Worm (Caenorhabditis elegans): ENCODE data around the gene col-99.

col-99 gene

DNA sequence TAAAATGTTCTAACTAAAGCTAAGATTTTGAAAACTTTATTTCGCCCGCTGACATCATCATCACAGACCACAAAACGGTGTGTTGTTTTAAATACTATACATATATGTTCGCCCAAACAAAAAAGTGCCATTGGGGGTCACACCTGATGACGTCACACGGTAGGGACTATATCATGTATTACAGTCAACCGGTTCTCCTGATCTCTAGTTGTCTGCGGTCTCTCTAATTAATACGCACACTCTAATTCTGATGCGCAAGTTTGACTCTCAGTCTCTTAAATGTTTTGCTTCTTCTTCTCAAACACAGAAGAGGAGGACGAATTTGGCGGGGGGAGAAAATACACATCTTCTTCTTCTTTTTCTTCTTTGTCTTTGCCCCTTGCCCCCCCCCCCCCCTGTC, 44.9 kb downstream of the col-99 start:
- peak; percentile 18 for TF ChIP-seq nhr-2 (tag; optimal IDR thresholded peaks at IDR 0.05)
- peak; percentile 45 for TF ChIP-seq zip-8 (tag; optimal IDR thresholded peaks at IDR 0.05)
- no peak for TF ChIP-seq M03D4.4 (tag; optimal IDR thresholded peaks at IDR 0.05)
- TF ChIP-seq nhr-12 (tag; optimal IDR thresholded peaks at IDR 0.05), result no peak

DNA sequence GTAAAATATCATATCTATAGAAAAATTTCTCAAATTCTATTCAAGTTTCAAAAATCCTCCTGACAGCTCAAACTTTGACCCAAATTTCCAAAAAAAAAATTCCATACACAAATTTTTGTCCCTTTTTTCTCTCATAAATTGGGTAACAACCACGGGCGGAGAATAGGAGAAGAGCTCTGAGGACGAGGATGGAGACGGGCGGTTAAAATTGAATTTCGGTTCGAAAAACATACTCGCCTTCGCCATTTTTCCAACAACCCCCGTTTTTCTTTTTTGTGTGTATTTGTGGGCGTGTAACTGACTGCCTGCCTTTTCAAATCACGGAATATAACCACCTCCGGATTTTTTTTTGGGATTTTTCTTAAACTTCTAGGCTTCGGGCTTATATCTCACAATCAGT, 50.0 kb downstream of the col-99 start:
- TF ChIP-seq mls-2 (tag; optimal IDR thresholded peaks at IDR 0.05), result no peak
- peak; percentile 63 for TF ChIP-seq ces-1 (GFP tag; optimal IDR thresholded peaks at IDR 0.05)

DNA sequence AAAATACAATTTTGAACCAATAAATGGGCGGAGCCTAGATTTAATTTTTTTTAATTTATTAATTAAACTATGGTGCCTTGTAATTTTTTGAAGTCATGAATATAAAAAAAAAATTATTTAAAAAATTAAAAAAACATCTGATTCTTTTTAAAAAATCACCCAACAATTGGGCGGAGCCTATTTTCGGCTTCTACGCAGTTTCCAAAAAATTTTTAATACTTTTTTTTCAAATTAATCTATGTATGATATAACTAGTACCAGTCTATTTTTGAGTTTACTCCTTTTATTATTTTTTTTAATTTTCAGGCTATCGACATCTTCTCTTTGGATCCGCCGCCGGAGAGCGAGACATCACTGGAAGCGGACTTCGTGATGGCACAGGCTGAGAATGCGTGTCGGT, 56.0 kb downstream of the col-99 start, which contains the start of gene tpa-1:
Gene tpa-1 (plus strand): TSS at position 301 of the 400 bp plus-strand sequence.
- TF ChIP-seq bed-3 (GFP tag; optimal IDR thresholded peaks at IDR 0.05), result no peak
- no peak for TF ChIP-seq sem-2 (GFP tag; optimal IDR thresholded peaks at IDR 0.05)
- TF ChIP-seq unc-120 (tag; optimal IDR thresholded peaks at IDR 0.05; ENCODE audit: poor library complexity, severe bottlenecking), result no peak
- no peak for TF ChIP-seq lsy-2 (tag; optimal IDR thresholded peaks at IDR 0.05)
- no peak for TF ChIP-seq elt-3 (tag; optimal IDR thresholded peaks at IDR 0.05)
- TF ChIP-seq lin-13 (tag; optimal IDR thresholded peaks at IDR 0.05), result no peak
- TF ChIP-seq drap-1 (GFP tag; optimal IDR thresholded peaks at IDR 0.05), result no peak
- no peak for TF ChIP-seq flh-1 (GFP tag; optimal IDR thresholded peaks at IDR 0.05)
- no peak for TF ChIP-seq hlh-1 (tag; optimal IDR thresholded peaks at IDR 0.05)

DNA sequence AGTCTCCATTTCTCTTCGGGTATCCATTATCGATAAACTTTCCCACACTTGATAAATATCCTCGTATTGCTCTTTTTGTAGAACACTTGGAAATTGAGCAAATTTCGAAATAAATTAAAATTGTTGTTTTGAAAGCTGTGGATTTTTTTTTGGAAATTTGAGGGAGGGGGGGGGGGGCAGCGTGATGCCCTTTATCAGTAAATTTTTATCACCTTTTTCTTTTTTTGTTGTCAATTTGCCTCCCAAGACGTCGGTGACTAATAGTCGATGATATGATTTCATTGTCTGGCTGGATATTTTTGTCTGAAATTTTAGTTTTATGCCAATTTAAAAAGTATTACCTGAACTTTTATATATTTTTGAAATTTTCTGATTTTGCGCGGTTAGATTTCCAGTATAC, 57.7 kb downstream of the col-99 start, which contains the start of gene scl-23:
Gene scl-23 (minus strand): TSS at position 101 of the 400 bp plus-strand sequence.
- TF ChIP-seq ztf-11 (tag; optimal IDR thresholded peaks at IDR 0.05), result no peak
- no peak for TF ChIP-seq lin-13 (tag; optimal IDR thresholded peaks at IDR 0.05)
- TF ChIP-seq ceh-43 (GFP tag; optimal IDR thresholded peaks at IDR 0.05), result no peak
- TF ChIP-seq nhr-28 (tag; optimal IDR thresholded peaks at IDR 0.05), result no peak
- no peak for TF ChIP-seq bed-3 (GFP tag; optimal IDR thresholded peaks at IDR 0.05)
- TF ChIP-seq drap-1 (GFP tag; optimal IDR thresholded peaks at IDR 0.05), result no peak
- no peak for TF ChIP-seq unc-39 (tag; optimal IDR thresholded peaks at IDR 0.05)
- TF ChIP-seq sem-2 (GFP tag; optimal IDR thresholded peaks at IDR 0.05), result no peak

Measured in whole organism, mixed stage, embryonic.